Fruit fly (Drosophila melanogaster) whole organism: ENCODE measurements around the gene CG17221.

Source experiments
- Dll ChIP-seq: fragments of >200 bp; optimal IDR thresholded peaks from 2 replicates; lab custom pipeline; 2017
- psq ChIP-seq: fragments of >200 bp; optimal IDR thresholded peaks from 2 replicates; lab custom pipeline; 2017

DNA sequence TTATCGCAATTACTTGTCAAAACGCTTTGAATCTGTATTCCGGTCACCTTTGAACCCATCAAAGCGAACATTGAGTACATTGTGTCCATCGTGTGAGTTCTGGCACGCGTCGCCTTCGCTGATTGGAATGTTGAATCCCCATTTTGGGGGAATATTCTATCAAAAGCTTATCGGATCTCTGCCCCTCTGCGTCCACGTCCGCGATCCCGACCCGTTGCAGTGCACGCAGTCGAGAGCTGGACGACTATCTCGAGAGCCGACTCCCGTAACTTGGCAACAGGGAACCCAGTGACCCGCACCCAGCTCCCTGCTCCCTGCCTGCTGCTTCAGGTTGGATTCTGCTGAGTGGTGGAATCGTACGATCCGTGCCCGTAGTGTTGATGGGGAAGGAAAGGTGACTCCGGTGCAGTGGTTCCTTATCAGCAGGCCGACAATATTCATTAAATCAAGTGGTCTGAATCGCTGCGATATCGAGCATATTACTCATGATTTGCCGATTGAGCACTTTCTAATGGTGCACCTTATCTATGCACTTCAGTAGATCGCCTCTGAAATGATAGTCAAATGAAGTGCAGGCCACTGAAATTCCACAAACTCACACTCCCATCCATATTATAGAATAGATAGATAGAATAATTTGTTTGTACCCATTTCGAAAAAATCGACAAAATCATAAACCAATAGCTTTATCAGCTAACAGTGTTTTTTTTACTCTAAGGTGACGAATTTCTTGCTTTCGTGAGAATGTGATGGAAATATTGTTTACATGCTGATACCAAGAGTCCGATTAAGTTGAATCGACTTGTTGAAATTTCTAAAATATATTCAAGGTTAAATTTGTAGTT, 5.1 kb downstream of the CG17221 start:
- TF ChIP-seq psq (lab: Kevin White, UChicago) (no peak), Dll (lab: Kevin White, UChicago) (no peak)
